Fruit fly (Drosophila melanogaster) whole organism, prepupa: ENCODE results near the gene mirr.
A peak's percentile ranks its signal among the peaks of the same experiment; 100 is the strongest.

Experiments
- CG11294 ChIP-seq: fragments of 200-800 bp; sonication (Bioruptor generic); IDR thresholded peaks from 2 replicates; pipeline ENCODE4 v1.3.6; 2022; ENCODE audit warnings: missing biosample characterization, missing genetic modification characterization
- CG16779 ChIP-seq: fragments of 200-800 bp; sonication (Bioruptor generic); optimal IDR thresholded peaks from 3 replicates; lab custom pipeline; 2017; ENCODE audit warnings: missing biosample characterization, mild to moderate bottlenecking, missing genetic modification characterization
- CG31627 ChIP-seq: fragments of 200-800 bp; sonication (Bioruptor generic); optimal IDR thresholded peaks from 3 replicates; lab custom pipeline; 2016; ENCODE audit warnings: missing biosample characterization, missing genetic modification characterization
- CG32006 ChIP-seq: fragments of 200-800 bp; sonication (Bioruptor generic); optimal IDR thresholded peaks from 3 replicates; lab custom pipeline; 2017; ENCODE audit warnings: missing biosample characterization, mild to moderate bottlenecking, missing genetic modification characterization
- CG6163 ChIP-seq: fragments of 200-800 bp; sonication (Bioruptor generic); IDR thresholded peaks from 3 replicates; pipeline ENCODE4 v1.3.6; 2022; ENCODE audit warnings: missing biosample characterization, missing genetic modification characterization
- CG6276 ChIP-seq: fragments of 200-800 bp; sonication (Bioruptor generic); optimal IDR thresholded peaks from 2 replicates; lab custom pipeline; 2017; ENCODE audit warnings: missing biosample characterization, mild to moderate bottlenecking, missing genetic modification characterization
- CG6854 ChIP-seq: fragments of 200-800 bp; sonication (Bioruptor generic); optimal IDR thresholded peaks from 2 replicates; lab custom pipeline; 2017; ENCODE audit warnings: missing biosample characterization, mild to moderate bottlenecking, missing genetic modification characterization
- Eip75B ChIP-seq: fragments of 200-800 bp; sonication (Bioruptor generic); optimal IDR thresholded peaks from 3 replicates; lab custom pipeline; 2016; ENCODE audit warnings: missing biosample characterization, missing genetic modification characterization
- Gug ChIP-seq: fragments of 200-800 bp; sonication (Bioruptor generic); IDR thresholded peaks from 2 replicates; pipeline ENCODE4 v1.3.6; 2022; ENCODE audit warnings: missing biosample characterization, missing genetic modification characterization
- Sox102F ChIP-seq: fragments of 200-800 bp; sonication (Bioruptor generic); optimal IDR thresholded peaks from 2 replicates; lab custom pipeline; 2016; ENCODE audit warnings: missing biosample characterization, mild to moderate bottlenecking, missing genetic modification characterization

dm6 chr3L:12725749-12726148 is 32.3 kb downstream of the mirr start:
- TF ChIP-seq CG6854 (GFP tag; lab: Kevin White, UChicago) (no peak), CG6163 (GFP tag; lab: Robert Waterston, UW) (peak; percentile 71; the same call in 1 of the 3 replicates), CG31627 (GFP tag; lab: Kevin White, UChicago) (peak; percentile 38), CG11294 (no peak), Gug (GFP tag; lab: Robert Waterston, UW) (0 out of 2 replicates have a peak, but pooled peaks have one; percentile 16), Sox102F (peak; percentile 50), Eip75B (GFP tag; lab: Kevin White, UChicago) (peak; percentile 35), CG6276 (GFP tag; lab: Kevin White, UChicago) (no peak), CG32006 (GFP tag; lab: Kevin White, UChicago) (no peak), CG16779 (tag; lab: Kevin White, UChicago) (no peak)
